Worm (Caenorhabditis elegans): ENCODE measurements around the gene K08F4.12.

DNA sequence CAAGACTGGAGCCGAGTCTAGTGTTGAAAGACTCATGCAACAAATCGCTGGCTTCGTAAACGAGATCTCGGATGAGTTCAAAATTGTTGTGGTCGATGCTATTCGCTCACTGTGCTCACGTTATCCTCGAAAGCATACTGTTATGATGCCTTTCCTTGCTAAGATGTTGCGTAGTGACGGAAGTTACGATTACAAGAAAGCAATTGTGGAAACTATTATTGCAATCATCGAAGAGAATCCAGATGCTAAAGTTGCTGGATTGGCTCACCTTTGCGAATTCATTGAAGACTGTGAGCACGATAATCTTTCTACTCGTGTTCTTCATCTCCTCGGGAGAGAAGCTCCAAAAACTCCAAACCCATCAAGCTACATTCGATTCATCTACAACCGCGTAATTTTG lies 15.6 kb downstream of the K08F4.12 start:
- TF ChIP-seq ztf-4 (tag; optimal IDR thresholded peaks at IDR 0.05) (no peak), nhr-77 (tag; optimal IDR thresholded peaks at IDR 0.05) (no peak), fos-1 (tag; optimal IDR thresholded peaks at IDR 0.05) (no peak), ama-1 (optimal IDR thresholded peaks at IDR 0.05) (no peak)

Data from whole organism, L2 larva.